Fruit fly (Drosophila melanogaster) whole organism, embryonic: ENCODE results near the gene cdi.

ENCODE experiments used
- ATbp ChIP-seq: fragments of 200-800 bp; sonication (Bioruptor generic); optimal IDR thresholded peaks from 2 replicates; lab custom pipeline; 2017; ENCODE audit warnings: missing biosample characterization, mild to moderate bottlenecking, missing genetic modification characterization, missing genetic modification reagents
- Abd-B ChIP-seq: fragments of 200-800 bp; sonication (Bioruptor generic); optimal IDR thresholded peaks from 2 replicates; lab custom pipeline; 2018; ENCODE audit warnings: missing biosample characterization, mild to moderate bottlenecking, missing genetic modification characterization, moderate library complexity
- Adf1 ChIP-seq: fragments of 200-800 bp; sonication (Bioruptor generic); IDR thresholded peaks from 2 replicates; pipeline ENCODE4 v1.3.6; 2022; ENCODE audit warnings: missing biosample characterization, missing genetic modification characterization
- CG11504 ChIP-seq: fragments of 200-800 bp; sonication (Bioruptor generic); optimal IDR thresholded peaks from 3 replicates; lab custom pipeline; 2019; ENCODE audit warnings: missing biosample characterization, mild to moderate bottlenecking, missing genetic modification characterization, moderate library complexity
- CG12155 ChIP-seq: fragments of 200-800 bp; sonication (Bioruptor generic); optimal IDR thresholded peaks from 3 replicates; lab custom pipeline; 2016; ENCODE audit warnings: missing biosample characterization, missing genetic modification characterization
- CG15514 ChIP-seq: fragments of 200-800 bp; sonication (Bioruptor generic); optimal IDR thresholded peaks from 3 replicates; lab custom pipeline; 2017; ENCODE audit warnings: missing biosample characterization, missing genetic modification characterization, mild to moderate bottlenecking, moderate library complexity, missing genetic modification reagents
- CG17829 ChIP-seq: fragments of 200-800 bp; optimal IDR thresholded peaks from 2 replicates; lab custom pipeline; 2019; ENCODE audit warnings: missing biosample characterization, mild to moderate bottlenecking, missing genetic modification characterization, moderate library complexity
- CG30403 ChIP-seq: fragments of 200-800 bp; sonication (Bioruptor generic); optimal IDR thresholded peaks from 3 replicates; lab custom pipeline; 2016; ENCODE audit warnings: missing biosample characterization, missing genetic modification characterization
- CG32532 ChIP-seq: fragments of 200-800 bp; sonication (Bioruptor generic); IDR thresholded peaks from 2 replicates; pipeline ENCODE4 v1.3.6; 2022; ENCODE audit warnings: missing biosample characterization, missing genetic modification characterization
- CG3281 ChIP-seq: fragments of 200-800 bp; sonication (Bioruptor generic); optimal IDR thresholded peaks from 3 replicates; lab custom pipeline; 2017; ENCODE audit warnings: missing biosample characterization, mild to moderate bottlenecking, missing genetic modification characterization
- CG34224 ChIP-seq: fragments of 200-800 bp; sonication (Bioruptor generic); IDR thresholded peaks from 3 replicates; pipeline ENCODE4 v1.3.6; 2022; ENCODE audit warnings: missing biosample characterization, missing genetic modification characterization; ENCODE audit not compliant: partially characterized antibody
- CG3726 ChIP-seq: fragments of 200-800 bp; sonication (Bioruptor generic); IDR thresholded peaks from 3 replicates; pipeline ENCODE4, ENCODE4 v1.3.6; 2022; ENCODE audit warnings: missing biosample characterization, missing genetic modification characterization
- CG4360 ChIP-seq: fragments of 200-800 bp; sonication (Bioruptor generic); IDR thresholded peaks from 2 replicates; pipeline ENCODE4 v1.3.6; 2022; ENCODE audit warnings: missing biosample characterization, missing genetic modification characterization
- CG6791 ChIP-seq: fragments of 200-800 bp; sonication (Bioruptor generic); IDR thresholded peaks from 3 replicates; pipeline ENCODE4 v1.3.6; 2022; ENCODE audit warnings: missing biosample characterization, missing genetic modification characterization; ENCODE audit not compliant: partially characterized antibody
- CG8290 ChIP-seq, 3 experiments: fragments of 200-800 bp; sonication (Bioruptor generic); optimal IDR thresholded peaks; 2 replicates each; lab custom pipeline; 2016 to 2019; ENCODE audit warnings: missing biosample characterization in 3 of 3, missing genetic modification characterization in 3 of 3, mild to moderate bottlenecking in 2 of 3, moderate library complexity in 1 of 3
- CG9437 ChIP-seq: fragments of 200-800 bp; sonication (Bioruptor generic); optimal IDR thresholded peaks from 2 replicates; lab custom pipeline; 2018; ENCODE audit warnings: missing biosample characterization, mild to moderate bottlenecking, missing genetic modification characterization
- CG9727 ChIP-seq: fragments of 200-800 bp; sonication (Bioruptor generic); optimal IDR thresholded peaks from 3 replicates; lab custom pipeline; 2017; ENCODE audit warnings: missing biosample characterization, mild to moderate bottlenecking, missing genetic modification characterization
- E2f2 ChIP-seq: fragments of 200-800 bp; sonication (Bioruptor generic); IDR thresholded peaks from 2 replicates; pipeline ENCODE4 v1.3.6; 2022; ENCODE audit warnings: missing biosample characterization, missing genetic modification characterization
- Fer1 ChIP-seq: fragments of 200-800 bp; sonication (Bioruptor generic); optimal IDR thresholded peaks from 2 replicates; lab custom pipeline; 2017; ENCODE audit warnings: missing biosample characterization, mild to moderate bottlenecking, missing genetic modification characterization
- H2.0 ChIP-seq: fragments of 200-800 bp; sonication (Bioruptor generic); IDR thresholded peaks from 2 replicates; pipeline ENCODE4 v1.3.6; 2022; ENCODE audit warnings: missing biosample characterization, missing genetic modification characterization
- HLH54F ChIP-seq: fragments of 200-800 bp; sonication (Bioruptor generic); optimal IDR thresholded peaks from 3 replicates; lab custom pipeline; 2016; ENCODE audit warnings: missing biosample characterization, missing genetic modification characterization
- HmgZ ChIP-seq: fragments of 200-800 bp; sonication (Bioruptor generic); optimal IDR thresholded peaks from 2 replicates; lab custom pipeline; 2018; ENCODE audit warnings: missing biosample characterization, mild to moderate bottlenecking, missing genetic modification characterization
- Med ChIP-seq: fragments of 200-800 bp; sonication (Bioruptor generic); peaks from one replicate; lab custom pipeline; 2016; ENCODE audit warnings: missing biosample characterization, missing genetic modification characterization, mild to moderate bottlenecking, inconsistent platforms, moderate library complexity
- Mes4 ChIP-seq: fragments of 200-800 bp; sonication (Bioruptor generic); optimal IDR thresholded peaks from 2 replicates; lab custom pipeline; 2016; ENCODE audit warnings: missing biosample characterization, missing genetic modification characterization
- Myb ChIP-seq: fragments of 200-800 bp; sonication (Bioruptor generic); optimal IDR thresholded peaks from 2 replicates; lab custom pipeline; 2016; ENCODE audit warnings: missing biosample characterization, missing genetic modification characterization
- Neu2 ChIP-seq: fragments of 200-800 bp; sonication (Bioruptor generic); optimal IDR thresholded peaks from 3 replicates; lab custom pipeline; 2016; ENCODE audit warnings: missing biosample characterization, missing genetic modification characterization, borderline replicate concordance
- Opbp ChIP-seq: fragments of 200-800 bp; sonication (Bioruptor generic); IDR thresholded peaks from 3 replicates; pipeline ENCODE4 v1.3.6; 2022; ENCODE audit warnings: missing biosample characterization, missing genetic modification characterization; ENCODE audit not compliant: partially characterized antibody
- Ptx1 ChIP-seq: fragments of 200-800 bp; sonication (Bioruptor generic); IDR thresholded peaks from 2 replicates; pipeline ENCODE4 v1.3.6; 2022; ENCODE audit warnings: missing biosample characterization, missing genetic modification characterization
- bbx ChIP-seq: fragments of 200-800 bp; sonication (Bioruptor generic); IDR thresholded peaks from 2 replicates; pipeline ENCODE4 v1.3.6; 2022; ENCODE audit warnings: missing biosample characterization, missing genetic modification characterization; ENCODE audit not compliant: partially characterized antibody
- dm ChIP-seq: fragments of 200-800 bp; sonication (Bioruptor generic); optimal IDR thresholded peaks from 3 replicates; lab custom pipeline; 2016; ENCODE audit warnings: missing biosample characterization, missing genetic modification characterization
- dmrt99B ChIP-seq: fragments of 200-800 bp; sonication (Bioruptor generic); optimal IDR thresholded peaks from 2 replicates; lab custom pipeline; 2018; ENCODE audit warnings: missing biosample characterization, mild to moderate bottlenecking, missing genetic modification characterization, moderate library complexity
- emc ChIP-seq: fragments of 200-800 bp; sonication (Bioruptor generic); optimal IDR thresholded peaks from 2 replicates; lab custom pipeline; 2016; ENCODE audit warnings: missing biosample characterization, missing genetic modification characterization
- ewg ChIP-seq: fragments of 200-800 bp; sonication (Bioruptor generic); optimal IDR thresholded peaks from 3 replicates; lab custom pipeline; 2017; ENCODE audit warnings: mild to moderate bottlenecking, missing biosample characterization, missing genetic modification reagents, missing genetic modification characterization
- exex ChIP-seq: fragments of 200-800 bp; sonication (Bioruptor generic); optimal IDR thresholded peaks from 4 replicates; lab custom pipeline; 2018; ENCODE audit warnings: missing biosample characterization, mild to moderate bottlenecking, missing genetic modification characterization, moderate library complexity
- gcm ChIP-seq: fragments of 200-800 bp; sonication (Bioruptor generic); optimal IDR thresholded peaks from 2 replicates; lab custom pipeline; 2019; ENCODE audit warnings: missing biosample characterization, mild to moderate bottlenecking, missing genetic modification characterization, moderate library complexity
- jigr1 ChIP-seq: fragments of 200-800 bp; sonication (Bioruptor generic); IDR thresholded peaks from 3 replicates; pipeline ENCODE4 v1.3.6; 2022; ENCODE audit warnings: missing biosample characterization, missing genetic modification characterization
- ken ChIP-seq: fragments of 200-800 bp; sonication (Bioruptor generic); IDR thresholded peaks from 3 replicates; pipeline ENCODE4 v1.3.6; 2022; ENCODE audit warnings: missing biosample characterization, missing genetic modification characterization
- klu ChIP-seq: fragments of 200-800 bp; sonication (Bioruptor generic); IDR thresholded peaks from 2 replicates; pipeline ENCODE4 v1.3.6; 2022; ENCODE audit warnings: missing biosample characterization, missing genetic modification characterization
- nerfin-1 ChIP-seq: fragments of 200-800 bp; sonication (Bioruptor generic); optimal IDR thresholded peaks from 3 replicates; lab custom pipeline; 2019; ENCODE audit warnings: missing biosample characterization, mild to moderate bottlenecking, missing genetic modification characterization, moderate library complexity
- pros ChIP-seq: fragments of 200-800 bp; sonication (Bioruptor generic); optimal IDR thresholded peaks from 3 replicates; lab custom pipeline; 2019; ENCODE audit warnings: missing biosample characterization, mild to moderate bottlenecking, missing genetic modification characterization, moderate library complexity
- pzg ChIP-seq: fragments of 200-800 bp; sonication (Bioruptor generic); optimal IDR thresholded peaks from 3 replicates; lab custom pipeline; 2018; ENCODE audit warnings: missing biosample characterization, mild to moderate bottlenecking, missing genetic modification characterization, moderate library complexity
- rib ChIP-seq: fragments of 200-800 bp; sonication (Bioruptor generic); IDR thresholded peaks from 2 replicates; pipeline ENCODE4 v1.3.6; 2022; ENCODE audit warnings: missing biosample characterization, missing genetic modification characterization
- row ChIP-seq: fragments of 200-800 bp; sonication (Bioruptor generic); IDR thresholded peaks from 3 replicates; pipeline ENCODE4 v1.3.6; 2022; ENCODE audit warnings: missing biosample characterization, missing genetic modification characterization
- sens-2 ChIP-seq: fragments of 200-800 bp; sonication (Bioruptor generic); IDR thresholded peaks from 2 replicates; pipeline ENCODE4 v1.3.6; 2022; ENCODE audit warnings: missing biosample characterization, missing genetic modification characterization
- tgo ChIP-seq: fragments of 200-800 bp; sonication (Bioruptor generic); IDR thresholded peaks from 3 replicates; pipeline ENCODE4 v1.3.6; 2022; ENCODE audit warnings: missing biosample characterization, missing genetic modification characterization
- tio ChIP-seq: fragments of 200-800 bp; sonication (Bioruptor generic); optimal IDR thresholded peaks from 2 replicates; lab custom pipeline; 2017; ENCODE audit warnings: missing biosample characterization, missing genetic modification characterization, inconsistent platforms
- tll ChIP-seq, 2 experiments: fragments of 200-800 bp in 1 of 2; fragments of >200 bp in 1 of 2; sonication (Bioruptor generic) in 1 of 2; optimal IDR thresholded peaks; 2 replicates each; lab custom pipeline; 2017 to 2019; ENCODE audit warnings: missing biosample characterization in 2 of 2, missing genetic modification characterization in 2 of 2, mild to moderate bottlenecking in 1 of 2, moderate library complexity in 1 of 2
- trem ChIP-seq: fragments of 200-800 bp; optimal IDR thresholded peaks from 3 replicates; lab custom pipeline; 2019; ENCODE audit warnings: missing biosample characterization, mild to moderate bottlenecking, missing genetic modification characterization, moderate library complexity
- usp ChIP-seq: fragments of >200 bp; optimal IDR thresholded peaks from 2 replicates; lab custom pipeline; 2017; ENCODE audit warnings: missing biosample characterization, missing genetic modification characterization

Gene cdi

DNA sequence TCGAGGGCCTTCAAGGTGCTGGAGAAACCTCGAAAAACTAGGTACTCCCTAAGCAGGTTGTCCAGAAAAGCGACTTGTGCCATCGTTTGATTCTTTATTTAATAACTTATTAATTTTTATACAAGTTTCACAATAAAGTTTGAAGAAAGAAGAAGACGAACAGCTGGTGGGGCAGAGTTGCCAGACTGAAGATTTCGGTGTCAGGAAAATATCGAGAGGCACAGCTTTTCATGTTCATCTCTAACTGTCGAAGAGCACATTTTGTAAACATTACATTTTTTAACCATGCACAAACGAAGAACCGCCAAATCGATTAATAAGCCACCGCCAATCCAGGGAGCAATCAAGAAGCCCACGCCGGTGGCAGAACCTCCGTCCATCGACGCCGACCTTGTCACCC is 70.2 kb downstream of the cdi start, which contains the start of the genes CG6005 and CG14286 (continued):
- TF ChIP-seq Ptx1 (GFP tag; lab: Robert Waterston, UW) (peak; percentile 66), rib (0 out of 2 replicates have a peak, but pooled peaks have one; percentile 42), ken (GFP tag; lab: Robert Waterston, UW) (peak; percentile 58; the same call in 1 of the 3 replicates), Abd-B (no peak), gcm (GFP tag; lab: Kevin White, UChicago) (no peak), exex (no peak), trem (tag; lab: Kevin White, UChicago) (peak; percentile 33), HmgZ (tag; lab: Kevin White, UChicago) (peak; percentile 80), dm (GFP tag; lab: Kevin White, UChicago) (peak; percentile 82), jigr1 (GFP tag; lab: Robert Waterston, UW) (no peak), bbx (GFP tag; lab: Robert Waterston, UW) (peak; percentile 80), sens-2 (GFP tag; lab: Robert Waterston, UW) (no peak), CG3281 (GFP tag; lab: Kevin White, UChicago) (no peak), CG3726 (GFP tag; lab: Robert Waterston, UW) (no peak), Mes4 (GFP tag; lab: Kevin White, UChicago) (no peak), ewg (GFP tag; lab: Kevin White, UChicago) (peak; percentile 26), Opbp (GFP tag; lab: Robert Waterston, UW) (peak; percentile 74; the same call in 2 of the 3 replicates), Myb (peak; percentile 46), tll (GFP tag; optimal IDR thresholded peaks at IDR 0.05; lab: Kevin White, UChicago) (no peak), H2.0 (GFP tag; lab: Robert Waterston, UW) (peak; percentile 56), CG9727 (peak; percentile 12), CG30403 (peak; percentile 67), HLH54F (GFP tag; lab: Kevin White, UChicago) (peak; percentile 71), dmrt99B (tag; lab: Kevin White, UChicago) (no peak), pzg (GFP tag; lab: Kevin White, UChicago) (peak; percentile 60), CG12155 (GFP tag; lab: Kevin White, UChicago) (peak; percentile 74), klu (no peak), usp (GFP tag; lab: Kevin White, UChicago) (no peak), CG6791 (peak; percentile 74), ATbp (GFP tag; lab: Kevin White, UChicago) (no peak), emc (GFP tag; lab: Kevin White, UChicago) (no peak), Neu2 (GFP tag; lab: Kevin White, UChicago) (no peak)

dm6 chr3R:19017318-19018043 is 76.6 kb downstream of the cdi start:
- TF ChIP-seq Med (GFP tag; lab: Kevin White, UChicago) = peak; percentile 61
- TF ChIP-seq tio (GFP tag; lab: Kevin White, UChicago) = no peak
- peak; percentile 42; the same call in 2 of the 3 replicates for TF ChIP-seq row (GFP tag; lab: Robert Waterston, UW)
- peak; percentile 95 for TF ChIP-seq ewg (GFP tag; lab: Kevin White, UChicago)
- peak; percentile 64 for TF ChIP-seq E2f2 (GFP tag; lab: Robert Waterston, UW)
- TF ChIP-seq CG32532 (GFP tag; lab: Robert Waterston, UW) = peak; percentile 18; the same call in 1 of the 2 replicates
- no peak for TF ChIP-seq CG17829 (tag; lab: Kevin White, UChicago)
- peak; percentile 10 for TF ChIP-seq Fer1 (GFP tag; lab: Kevin White, UChicago)
- peak; percentile 80 for TF ChIP-seq pros (GFP tag; lab: Kevin White, UChicago)
- 0 out of 3 replicates have a peak, but pooled peaks have one; percentile 9 for TF ChIP-seq CG34224 (GFP tag; lab: Robert Waterston, UW)
- no peak for TF ChIP-seq tgo
- peak; percentile 84 for TF ChIP-seq CG9437
- peak; percentile 87 for TF ChIP-seq CG11504 (tag; lab: Kevin White, UChicago)
- TF ChIP-seq Adf1 (GFP tag; lab: Robert Waterston, UW) = peak; percentile 75
- TF ChIP-seq CG4360 (GFP tag; lab: Robert Waterston, UW) = peak; percentile 87
- no peak for TF ChIP-seq CG8290 (GFP tag; optimal IDR thresholded peaks at IDR 0.05; lab: Kevin White, UChicago)
- no peak for TF ChIP-seq CG8290 (tag; optimal IDR thresholded peaks at IDR 0.05; lab: Kevin White, UChicago)
- TF ChIP-seq nerfin-1 (tag; lab: Kevin White, UChicago) = peak; percentile 97
- peak; percentile 98 for TF ChIP-seq CG15514
